Fruit fly (Drosophila melanogaster) whole organism, prepupa: ENCODE data around the gene Drp1.
A peak's percentile ranks its signal among the peaks of the same experiment; 100 is the strongest.

Experiments used
- Blimp-1 ChIP-seq: fragments of 200-800 bp; sonication (Bioruptor generic); optimal IDR thresholded peaks from 3 replicates; lab custom pipeline; 2017; ENCODE audit warnings: missing biosample characterization, missing genetic modification characterization, mild to moderate bottlenecking, moderate library complexity, missing genetic modification reagents
- CG10631 ChIP-seq: fragments of 200-800 bp; sonication (Bioruptor generic); optimal IDR thresholded peaks from 2 replicates; lab custom pipeline; 2016; ENCODE audit warnings: missing biosample characterization, missing genetic modification characterization
- CG10669 ChIP-seq: fragments of 200-800 bp; sonication (Bioruptor generic); optimal IDR thresholded peaks from 3 replicates; lab custom pipeline; 2018; ENCODE audit warnings: missing biosample characterization, mild to moderate bottlenecking, missing genetic modification characterization, moderate library complexity
- CG11762 ChIP-seq: fragments of 200-800 bp; sonication (Bioruptor generic); optimal IDR thresholded peaks from 3 replicates; lab custom pipeline; 2016; ENCODE audit warnings: missing biosample characterization, missing genetic modification characterization; ENCODE audit not compliant: insufficient read depth
- CG15336 ChIP-seq: fragments of 200-800 bp; sonication (Bioruptor generic); IDR thresholded peaks from 2 replicates; pipeline ENCODE4 v1.3.6; 2022; ENCODE audit warnings: missing biosample characterization, missing genetic modification characterization
- CG3032 ChIP-seq: fragments of 200-800 bp; optimal IDR thresholded peaks from 2 replicates; lab custom pipeline; 2019; ENCODE audit warnings: missing biosample characterization, mild to moderate bottlenecking, missing genetic modification characterization, moderate library complexity
- CG31627 ChIP-seq: fragments of 200-800 bp; sonication (Bioruptor generic); optimal IDR thresholded peaks from 3 replicates; lab custom pipeline; 2016; ENCODE audit warnings: missing biosample characterization, missing genetic modification characterization
- CG32006 ChIP-seq: fragments of 200-800 bp; sonication (Bioruptor generic); optimal IDR thresholded peaks from 3 replicates; lab custom pipeline; 2017; ENCODE audit warnings: missing biosample characterization, mild to moderate bottlenecking, missing genetic modification characterization
- CG34406 ChIP-seq: fragments of 200-800 bp; sonication (Bioruptor generic); optimal IDR thresholded peaks from 3 replicates; lab custom pipeline; 2016; ENCODE audit warnings: missing biosample characterization, missing genetic modification characterization
- CG3919 ChIP-seq: fragments of 200-800 bp; sonication (Bioruptor generic); optimal IDR thresholded peaks from 3 replicates; lab custom pipeline; 2016; ENCODE audit warnings: missing biosample characterization, missing genetic modification characterization
- CG4318 ChIP-seq: fragments of 200-800 bp; sonication (Bioruptor generic); optimal IDR thresholded peaks from 3 replicates; lab custom pipeline; 2017; ENCODE audit warnings: missing biosample characterization, mild to moderate bottlenecking, missing genetic modification characterization
- CG6163 ChIP-seq: fragments of 200-800 bp; sonication (Bioruptor generic); IDR thresholded peaks from 3 replicates; pipeline ENCODE4 v1.3.6; 2022; ENCODE audit warnings: missing biosample characterization, missing genetic modification characterization
- CG6792 ChIP-seq: fragments of 200-800 bp; sonication (Bioruptor generic); optimal IDR thresholded peaks from 3 replicates; lab custom pipeline; 2016; ENCODE audit warnings: missing biosample characterization, missing genetic modification characterization
- CG7368 ChIP-seq: fragments of 200-800 bp; sonication (Bioruptor generic); optimal IDR thresholded peaks from 3 replicates; lab custom pipeline; 2016; ENCODE audit warnings: missing biosample characterization, missing genetic modification characterization
- CG8632 ChIP-seq: fragments of 200-800 bp; sonication (Bioruptor generic); optimal IDR thresholded peaks from 3 replicates; lab custom pipeline; 2016; ENCODE audit warnings: missing biosample characterization, missing genetic modification characterization
- CG9139 ChIP-seq: fragments of 200-800 bp; sonication (Bioruptor generic); optimal IDR thresholded peaks from 3 replicates; lab custom pipeline; 2017; ENCODE audit warnings: missing biosample characterization, mild to moderate bottlenecking, missing genetic modification characterization
- Eip75B ChIP-seq: fragments of 200-800 bp; sonication (Bioruptor generic); optimal IDR thresholded peaks from 3 replicates; lab custom pipeline; 2016; ENCODE audit warnings: missing biosample characterization, missing genetic modification characterization
- Eip78C ChIP-seq: fragments of 200-800 bp; sonication (Bioruptor generic); peaks from one replicate; lab custom pipeline; 2016; ENCODE audit warnings: missing biosample characterization, missing genetic modification characterization
- Eip93F ChIP-seq: fragments of 200-800 bp; sonication (Bioruptor generic); optimal IDR thresholded peaks from 2 replicates; lab custom pipeline; 2016; ENCODE audit warnings: missing biosample characterization, mild to moderate bottlenecking, missing genetic modification characterization
- Ets21C ChIP-seq: fragments of 200-800 bp; sonication (Bioruptor generic); optimal IDR thresholded peaks from 3 replicates; lab custom pipeline; 2016; ENCODE audit warnings: missing biosample characterization, missing genetic modification characterization
- Ets96B ChIP-seq: fragments of 200-800 bp; optimal IDR thresholded peaks from 2 replicates; lab custom pipeline; 2019; ENCODE audit warnings: missing biosample characterization, mild to moderate bottlenecking, missing genetic modification characterization, moderate library complexity
- Hr39 ChIP-seq: fragments of 200-800 bp; sonication (Bioruptor generic); optimal IDR thresholded peaks from 2 replicates; lab custom pipeline; 2016; ENCODE audit warnings: missing biosample characterization, missing genetic modification characterization
- Hr4 ChIP-seq: fragments of 200-800 bp; sonication (Bioruptor generic); optimal IDR thresholded peaks from 3 replicates; lab custom pipeline; 2016; ENCODE audit warnings: missing biosample characterization, missing genetic modification characterization
- Lpt ChIP-seq: fragments of 200-800 bp; sonication (Bioruptor generic); optimal IDR thresholded peaks from 3 replicates; lab custom pipeline; 2016; ENCODE audit warnings: missing biosample characterization, missing genetic modification characterization
- Met ChIP-seq: fragments of 200-800 bp; sonication (Bioruptor generic); optimal IDR thresholded peaks from 3 replicates; lab custom pipeline; 2016; ENCODE audit warnings: missing biosample characterization, missing genetic modification characterization
- OdsH ChIP-seq: fragments of 200-800 bp; sonication (Bioruptor generic); optimal IDR thresholded peaks from 3 replicates; lab custom pipeline; 2016; ENCODE audit warnings: missing biosample characterization, missing genetic modification characterization
- Smox ChIP-seq: fragments of 200-800 bp; sonication (Bioruptor generic); optimal IDR thresholded peaks from 3 replicates; lab custom pipeline; 2016; ENCODE audit warnings: missing biosample characterization, missing genetic modification characterization
- Sox102F ChIP-seq: fragments of 200-800 bp; sonication (Bioruptor generic); optimal IDR thresholded peaks from 2 replicates; lab custom pipeline; 2016; ENCODE audit warnings: missing biosample characterization, mild to moderate bottlenecking, missing genetic modification characterization
- Sox15 ChIP-seq: fragments of 200-800 bp; sonication (Bioruptor generic); optimal IDR thresholded peaks from 3 replicates; lab custom pipeline; 2016; ENCODE audit warnings: missing biosample characterization, missing genetic modification characterization
- acj6 ChIP-seq: fragments of 200-800 bp; sonication (Bioruptor generic); optimal IDR thresholded peaks from 3 replicates; lab custom pipeline; 2016; ENCODE audit warnings: missing biosample characterization, missing genetic modification characterization
- cyc ChIP-seq: fragments of 200-800 bp; sonication (Bioruptor generic); optimal IDR thresholded peaks from 3 replicates; lab custom pipeline; 2016; ENCODE audit warnings: missing biosample characterization, missing genetic modification characterization
- dac ChIP-seq: fragments of 200-800 bp; sonication (Bioruptor generic); optimal IDR thresholded peaks from 2 replicates; lab custom pipeline; 2017; ENCODE audit warnings: missing biosample characterization, mild to moderate bottlenecking, missing genetic modification characterization
- dsx ChIP-seq: fragments of 200-800 bp; optimal IDR thresholded peaks from 3 replicates; lab custom pipeline; 2019; ENCODE audit warnings: missing biosample characterization, mild to moderate bottlenecking, missing genetic modification characterization, moderate library complexity; ENCODE audit not compliant: poor library complexity, severe bottlenecking
- eg ChIP-seq: fragments of 200-800 bp; sonication (Bioruptor generic); IDR thresholded peaks from 3 replicates; pipeline ENCODE4 v1.3.6; 2022; ENCODE audit warnings: missing biosample characterization, missing genetic modification characterization
- esn ChIP-seq: fragments of 200-800 bp; sonication (Bioruptor generic); optimal IDR thresholded peaks from 2 replicates; lab custom pipeline; 2016; ENCODE audit warnings: missing biosample characterization, mild to moderate bottlenecking, missing genetic modification characterization, moderate library complexity
- fd59A ChIP-seq: fragments of 200-800 bp; sonication (Bioruptor generic); optimal IDR thresholded peaks from 2 replicates; lab custom pipeline; 2017; ENCODE audit warnings: missing biosample characterization, mild to moderate bottlenecking, missing genetic modification characterization, missing genetic modification reagents
- lz ChIP-seq: fragments of 200-800 bp; sonication (Bioruptor generic); optimal IDR thresholded peaks from 3 replicates; lab custom pipeline; 2016; ENCODE audit warnings: missing biosample characterization, missing genetic modification characterization
- pdm3 ChIP-seq: fragments of 200-800 bp; sonication (Bioruptor generic); optimal IDR thresholded peaks from 3 replicates; lab custom pipeline; 2016; ENCODE audit warnings: missing biosample characterization, missing genetic modification characterization
- salr ChIP-seq, 2 experiments: fragments of 200-800 bp; sonication (Bioruptor generic); optimal IDR thresholded peaks; 3 replicates each; lab custom pipeline; 2016 to 2018; ENCODE audit warnings: missing biosample characterization in 2 of 2, missing genetic modification characterization in 2 of 2, mild to moderate bottlenecking in 1 of 2
- ss ChIP-seq, 2 experiments: fragments of 200-800 bp; sonication (Bioruptor generic); optimal IDR thresholded peaks; 2 replicates in 1 of 2; 3 replicates in 1 of 2; lab custom pipeline; 2017 to 2018; ENCODE audit warnings: mild to moderate bottlenecking in 2 of 2, missing biosample characterization in 2 of 2, missing genetic modification characterization in 2 of 2, moderate library complexity in 1 of 2
- svp ChIP-seq: fragments of 200-800 bp; sonication (Bioruptor generic); peaks from one replicate; lab custom pipeline; 2016; ENCODE audit warnings: missing biosample characterization, missing genetic modification characterization
- topi ChIP-seq: fragments of 200-800 bp; sonication (Bioruptor generic); optimal IDR thresholded peaks from 3 replicates; lab custom pipeline; 2016; ENCODE audit warnings: missing biosample characterization, missing genetic modification characterization
- vri ChIP-seq: fragments of 200-800 bp; sonication (Bioruptor generic); optimal IDR thresholded peaks from 3 replicates; lab custom pipeline; 2016; ENCODE audit warnings: missing biosample characterization, mild to moderate bottlenecking, missing genetic modification characterization

The Drp1 gene

dm6 chr2L:2609694-2610093 lies 24.5 kb upstream of the Drp1 start, which contains the start of gene CG15395:
CG15395 (plus strand) TSS chr2L:2609994.
- TF ChIP-seq CG3919 (GFP tag; lab: Kevin White, UChicago), result no peak
- no peak for TF ChIP-seq CG32006 (GFP tag; lab: Kevin White, UChicago)
- no peak for TF ChIP-seq eg
- no peak for TF ChIP-seq CG7368 (GFP tag; lab: Kevin White, UChicago)
- no peak for TF ChIP-seq CG15336
- TF ChIP-seq fd59A (GFP tag; lab: Kevin White, UChicago), result no peak
- TF ChIP-seq dsx (GFP tag; lab: Kevin White, UChicago), result no peak
- TF ChIP-seq Sox15 (GFP tag; lab: Kevin White, UChicago), result no peak
- TF ChIP-seq lz (GFP tag; lab: Kevin White, UChicago), result no peak
- no peak for TF ChIP-seq esn (GFP tag; lab: Kevin White, UChicago)
- TF ChIP-seq salr (GFP tag; optimal IDR thresholded peaks at IDR 0.05; lab: Kevin White, UChicago), result no peak
- TF ChIP-seq ss (GFP tag; optimal IDR thresholded peaks at IDR 0.05; lab: Kevin White, UChicago), result no peak
- no peak for TF ChIP-seq acj6
- no peak for TF ChIP-seq Hr39 (GFP tag; lab: Kevin White, UChicago)
- TF ChIP-seq Ets21C (GFP tag; lab: Kevin White, UChicago), result no peak
- no peak for TF ChIP-seq Hr4 (GFP tag; lab: Kevin White, UChicago)

dm6 chr2L:2606725-2607124 lies 21.5 kb upstream of the Drp1 start:
- TF ChIP-seq Eip93F (GFP tag; lab: Kevin White, UChicago), result no peak
- TF ChIP-seq CG3919 (GFP tag; lab: Kevin White, UChicago), result peak; percentile 4
- peak; percentile 25 for TF ChIP-seq CG10669 (GFP tag; lab: Kevin White, UChicago)
- no peak for TF ChIP-seq CG4318
- TF ChIP-seq CG11762 (GFP tag; lab: Kevin White, UChicago), result no peak
- peak; percentile 13 for TF ChIP-seq OdsH (GFP tag; lab: Kevin White, UChicago)
- TF ChIP-seq CG9139 (GFP tag; lab: Kevin White, UChicago), result no peak
- no peak for TF ChIP-seq dac (GFP tag; lab: Kevin White, UChicago)
- TF ChIP-seq Smox (GFP tag; lab: Kevin White, UChicago), result peak; percentile 5
- peak; percentile 34 for TF ChIP-seq Hr39 (GFP tag; lab: Kevin White, UChicago)
- TF ChIP-seq Sox102F (GFP tag; lab: Kevin White, UChicago), result peak; percentile 9
- TF ChIP-seq cyc, result peak; percentile 15
- TF ChIP-seq acj6, result peak; percentile 12
- no peak for TF ChIP-seq Hr4 (GFP tag; lab: Kevin White, UChicago)
- TF ChIP-seq Ets96B (tag; lab: Kevin White, UChicago), result peak; percentile 3
- peak; percentile 64 for TF ChIP-seq Eip78C (GFP tag; lab: Kevin White, UChicago)
- TF ChIP-seq dsx (GFP tag; lab: Kevin White, UChicago), result no peak
- peak; percentile 3 for TF ChIP-seq Ets21C (GFP tag; lab: Kevin White, UChicago)
- peak; percentile 10 for TF ChIP-seq lz (GFP tag; lab: Kevin White, UChicago)
- TF ChIP-seq CG8632 (GFP tag; lab: Kevin White, UChicago), result no peak
- peak; percentile 30 for TF ChIP-seq Met (GFP tag; lab: Kevin White, UChicago)
- TF ChIP-seq svp (GFP tag; lab: Kevin White, UChicago), result peak; percentile 72
- no peak for TF ChIP-seq fd59A (GFP tag; lab: Kevin White, UChicago)
- peak; percentile 18 for TF ChIP-seq CG31627 (GFP tag; lab: Kevin White, UChicago)
- TF ChIP-seq vri, result no peak
- peak; percentile 36 for TF ChIP-seq pdm3 (GFP tag; lab: Kevin White, UChicago)
- TF ChIP-seq Blimp-1 (GFP tag; lab: Kevin White, UChicago), result no peak
- TF ChIP-seq CG7368 (GFP tag; lab: Kevin White, UChicago), result no peak
- no peak for TF ChIP-seq eg
- TF ChIP-seq esn (GFP tag; lab: Kevin White, UChicago), result no peak
- no peak for TF ChIP-seq Eip75B

dm6 chr2L:2591569-2591968 lies 6.3 kb upstream of the Drp1 start, which contains the start of gene CG15394:
CG15394 (plus strand) TSS chr2L:2591869.
- TF ChIP-seq acj6, result no peak
- TF ChIP-seq CG6792, result no peak
- no peak for TF ChIP-seq pdm3 (GFP tag; lab: Kevin White, UChicago)
- TF ChIP-seq CG10669 (GFP tag; lab: Kevin White, UChicago), result no peak
- no peak for TF ChIP-seq CG31627 (GFP tag; lab: Kevin White, UChicago)
- TF ChIP-seq CG34406 (GFP tag; lab: Kevin White, UChicago), result no peak
- TF ChIP-seq CG7368 (GFP tag; lab: Kevin White, UChicago), result no peak
- TF ChIP-seq Eip93F (GFP tag; lab: Kevin White, UChicago), result no peak
- TF ChIP-seq Eip78C (GFP tag; lab: Kevin White, UChicago), result no peak
- no peak for TF ChIP-seq lz (GFP tag; lab: Kevin White, UChicago)
- TF ChIP-seq CG6163, result no peak
- no peak for TF ChIP-seq CG3032 (tag; lab: Kevin White, UChicago)
- TF ChIP-seq CG10631 (GFP tag; lab: Kevin White, UChicago), result no peak
- no peak for TF ChIP-seq Lpt (GFP tag; lab: Kevin White, UChicago)
- no peak for TF ChIP-seq CG9139 (GFP tag; lab: Kevin White, UChicago)
- no peak for TF ChIP-seq topi (GFP tag; lab: Kevin White, UChicago)
- no peak for TF ChIP-seq svp (GFP tag; lab: Kevin White, UChicago)
- TF ChIP-seq, all 60 proteins: peak for 0
